Fruit fly (Drosophila melanogaster): ENCODE data around the gene shop.

shop gene

DNA sequence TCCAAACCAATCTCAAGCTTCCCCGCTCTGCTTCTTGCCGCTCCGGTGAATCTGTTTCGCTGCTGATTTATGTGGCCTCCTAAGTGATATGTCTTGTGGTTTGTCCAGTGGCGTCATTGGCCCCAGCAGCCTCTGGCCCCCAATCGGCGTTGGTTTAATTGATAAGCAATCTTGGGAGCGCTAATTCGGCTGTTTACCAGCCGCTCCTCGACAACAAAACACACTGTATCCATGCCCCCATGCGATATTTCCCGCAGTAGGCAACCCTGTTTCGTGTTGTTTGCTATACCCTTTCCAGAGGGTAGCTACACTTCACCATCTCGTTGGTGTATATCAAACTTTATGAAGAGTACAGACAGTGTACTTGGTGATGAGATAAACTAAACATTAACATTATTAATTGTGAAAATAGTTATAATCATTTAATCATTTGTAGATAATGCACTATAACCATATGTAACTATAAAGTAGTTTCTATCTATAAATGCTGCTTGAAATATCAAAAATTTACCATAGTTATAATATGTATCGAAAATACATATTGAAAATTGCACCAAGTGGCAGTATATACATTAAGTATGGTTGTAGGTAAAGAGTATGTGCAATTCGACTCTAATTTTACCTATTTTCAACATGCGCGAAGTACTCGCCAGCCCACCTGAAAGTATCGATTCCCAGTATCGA, at the start of gene shop (continued):
- TF ChIP-seq CG7928 (GFP tag; optimal IDR thresholded peaks at IDR 0.05), result peak; percentile 55
- peak; percentile 42 for TF ChIP-seq grn (GFP tag; optimal IDR thresholded peaks at IDR 0.05)
- TF ChIP-seq sens (GFP tag), result peak; percentile 91
- peak; percentile 87 for TF ChIP-seq CG2712 (tag; optimal IDR thresholded peaks at IDR 0.05)
- TF ChIP-seq CG17612 (GFP tag; IDR thresholded peaks at IDR 0.05), result 0 out of 2 replicates have a peak, but pooled peaks have one; percentile 51
- peak; percentile 92 for TF ChIP-seq CG18262 (tag; optimal IDR thresholded peaks at IDR 0.05)
- no peak for TF ChIP-seq disco-r (GFP tag; optimal IDR thresholded peaks at IDR 0.05)
- TF ChIP-seq ci (GFP tag; IDR thresholded peaks at IDR 0.05), result peak; percentile 74
- TF ChIP-seq tio (GFP tag; optimal IDR thresholded peaks at IDR 0.05), result no peak
- 0 out of 2 replicates have a peak, but pooled peaks have one; percentile 27 for TF ChIP-seq CG11696 (GFP tag; IDR thresholded peaks at IDR 0.05)
- peak; percentile 20 for TF ChIP-seq CG10565 (GFP tag; optimal IDR thresholded peaks at IDR 0.05)
- peak; percentile 90 for TF ChIP-seq CG12391 (tag; optimal IDR thresholded peaks at IDR 0.05)
- TF ChIP-seq Awh (GFP tag; IDR thresholded peaks at IDR 0.05), result peak; percentile 74
- no peak for TF ChIP-seq ash1 (GFP tag; optimal IDR thresholded peaks at IDR 0.05)
- 0 out of 3 replicates have a peak, but pooled peaks have one; percentile 34 for TF ChIP-seq sr (GFP tag; IDR thresholded peaks at IDR 0.05)
- TF ChIP-seq CG9876 (GFP tag; optimal IDR thresholded peaks at IDR 0.05), result peak; percentile 49
- no peak for TF ChIP-seq CG1832 (GFP tag; optimal IDR thresholded peaks at IDR 0.05)
- no peak for TF ChIP-seq prd (optimal IDR thresholded peaks at IDR 0.05)
- TF ChIP-seq prd (GFP tag; IDR thresholded peaks at IDR 0.05), result peak; percentile 76; the same call in 2 of the 3 replicates
- peak; percentile 51; the same call in 1 of the 2 replicates for TF ChIP-seq Ada2b (GFP tag; IDR thresholded peaks at IDR 0.05)
- TF ChIP-seq zen2 (GFP tag; IDR thresholded peaks at IDR 0.05; ENCODE audit: partially characterized antibody), result peak; percentile 58; the same call in 2 of the 3 replicates
- no peak for TF ChIP-seq C15 (GFP tag; IDR thresholded peaks at IDR 0.05)
- TF ChIP-seq D19A (tag; optimal IDR thresholded peaks at IDR 0.05), result peak; percentile 99
- 0 out of 2 replicates have a peak, but pooled peaks have one; percentile 38 for TF ChIP-seq CG5953 (GFP tag; IDR thresholded peaks at IDR 0.05)
- peak; percentile 73 for TF ChIP-seq CG1529 (GFP tag; optimal IDR thresholded peaks at IDR 0.05)
- TF ChIP-seq NC2β (GFP tag; optimal IDR thresholded peaks at IDR 0.05), result peak; percentile 7
- peak; percentile 73 for TF ChIP-seq Dip3 (GFP tag; optimal IDR thresholded peaks at IDR 0.05)
- peak; percentile 64 for TF ChIP-seq gsb-n (tag; optimal IDR thresholded peaks at IDR 0.05)
- no peak for TF ChIP-seq yki (optimal IDR thresholded peaks at IDR 0.05)
- TF ChIP-seq CG31224 (GFP tag; IDR thresholded peaks at IDR 0.05), result peak; percentile 59
- TF ChIP-seq pho (GFP tag; optimal IDR thresholded peaks at IDR 0.05), result peak; percentile 84
- no peak for TF ChIP-seq CTCF (GFP tag; optimal IDR thresholded peaks at IDR 0.05)
- peak; percentile 75 for TF ChIP-seq CG4820 (GFP tag; optimal IDR thresholded peaks at IDR 0.05)
- TF ChIP-seq cad (GFP tag; optimal IDR thresholded peaks at IDR 0.05), result no peak
- peak; percentile 88 for TF ChIP-seq Sox102F (GFP tag; optimal IDR thresholded peaks at IDR 0.05)
- TF ChIP-seq CG15073 (GFP tag; optimal IDR thresholded peaks at IDR 0.05), result no peak
- TF ChIP-seq CG15479 (GFP tag; optimal IDR thresholded peaks at IDR 0.05), result no peak
- TF ChIP-seq CG10654 (GFP tag; optimal IDR thresholded peaks at IDR 0.05), result peak; percentile 70
- TF ChIP-seq ara (GFP tag; IDR thresholded peaks at IDR 0.05), result peak; percentile 57
- no peak for TF ChIP-seq gcm2 (GFP tag; optimal IDR thresholded peaks at IDR 0.05)
- TF ChIP-seq lbe (GFP tag; optimal IDR thresholded peaks at IDR 0.05), result peak; percentile 64
- TF ChIP-seq az2 (GFP tag; optimal IDR thresholded peaks at IDR 0.05), result peak; percentile 84
- no peak for TF ChIP-seq GATAe (GFP tag; conservative IDR thresholded peaks at IDR 0.05)
- peak; percentile 38 for TF ChIP-seq Scr (GFP tag; IDR thresholded peaks at IDR 0.05; ENCODE audit: partially characterized antibody)
- no peak for TF ChIP-seq D (optimal IDR thresholded peaks at IDR 0.05)
- peak; percentile 83 for TF ChIP-seq D (GFP tag; optimal IDR thresholded peaks at IDR 0.05)
- TF ChIP-seq Ets97D (GFP tag; optimal IDR thresholded peaks at IDR 0.05), result peak; percentile 39
- TF ChIP-seq CG4360 (GFP tag; IDR thresholded peaks at IDR 0.05), result no peak
- peak; percentile 37 for TF ChIP-seq Sry-δ (GFP tag; optimal IDR thresholded peaks at IDR 0.05)
- peak in 1 of 2 experiments; percentile 63 for TF ChIP-seq Hr78 (GFP tag; optimal IDR thresholded peaks at IDR 0.05)
- TF ChIP-seq Deaf1 (tag; optimal IDR thresholded peaks at IDR 0.05), result peak; percentile 68
- peak; percentile 52; the same call in 1 of the 2 replicates for TF ChIP-seq wdn (GFP tag; IDR thresholded peaks at IDR 0.05)
